Worm (Caenorhabditis elegans) whole organism, L3 larva: ENCODE data around the gene F22F4.5.
A peak's percentile ranks its signal among the peaks of the same experiment; 100 is the strongest.

Experiments used
- R02D3.7 ChIP-seq: fragments of 150-350 bp; optimal IDR thresholded peaks from 2 replicates; lab custom pipeline; 2014; ENCODE audit warnings: missing biosample characterization, missing genetic modification characterization
- ZK546.5 ChIP-seq: sonication (generic microtip); optimal IDR thresholded peaks from 2 replicates; lab custom pipeline; 2017; ENCODE audit warnings: missing biosample characterization, missing genetic modification characterization
- ama-1 ChIP-seq: fragments of 150-350 bp; optimal IDR thresholded peaks from 2 replicates; lab custom pipeline; 2018
- ceh-82 ChIP-seq: fragments of 150-350 bp; optimal IDR thresholded peaks from 2 replicates; lab custom pipeline; 2014; ENCODE audit warnings: missing biosample characterization, missing genetic modification characterization
- ceh-9 ChIP-seq: sonication (generic microtip); optimal IDR thresholded peaks from 2 replicates; lab custom pipeline; 2018; ENCODE audit warnings: missing biosample characterization, missing genetic modification characterization
- daf-12 ChIP-seq: fragments of 150-350 bp; optimal IDR thresholded peaks from 2 replicates; lab custom pipeline; 2014; ENCODE audit warnings: missing biosample characterization, missing genetic modification reagents, missing genetic modification characterization
- egl-27 ChIP-seq: sonication (generic microtip); optimal IDR thresholded peaks from 4 replicates; lab custom pipeline; 2017; ENCODE audit warnings: missing biosample characterization, missing genetic modification reagents, missing genetic modification characterization
- egl-5 ChIP-seq: fragments of 150-350 bp; optimal IDR thresholded peaks from 2 replicates; lab custom pipeline; 2017; ENCODE audit warnings: missing biosample characterization, missing genetic modification reagents, missing genetic modification characterization, inconsistent platforms
- elt-1 ChIP-seq: fragments of 150-350 bp; optimal IDR thresholded peaks from 2 replicates; lab custom pipeline; 2014; ENCODE audit warnings: missing biosample characterization, missing genetic modification characterization
- elt-2 ChIP-seq: sonication (generic microtip); optimal IDR thresholded peaks from 2 replicates; lab custom pipeline; 2016; ENCODE audit warnings: missing genetic modification reagents, mild to moderate bottlenecking, missing genetic modification characterization, missing compliant biosample characterization
- elt-3 ChIP-seq, 3 experiments: fragments of 150-350 bp in 1 of 3; sonication (generic microtip) in 2 of 3; optimal IDR thresholded peaks; 2 replicates in 2 of 3; 4 replicates in 1 of 3; lab custom pipeline; 2014 to 2017; ENCODE audit warnings: missing biosample characterization in 3 of 3, missing genetic modification characterization in 3 of 3
- fkh-10 ChIP-seq: sonication (generic microtip); optimal IDR thresholded peaks from 2 replicates; lab custom pipeline; 2017; ENCODE audit warnings: missing biosample characterization, missing genetic modification reagents, missing genetic modification characterization
- fos-1 ChIP-seq: fragments of 150-350 bp; optimal IDR thresholded peaks from 2 replicates; lab custom pipeline; 2014; ENCODE audit warnings: missing biosample characterization, missing genetic modification characterization
- hmg-11 ChIP-seq: sonication (generic microtip); optimal IDR thresholded peaks from 2 replicates; lab custom pipeline; 2016; ENCODE audit warnings: missing genetic modification characterization, missing compliant biosample characterization
- jun-1 ChIP-seq: fragments of 150-350 bp; optimal IDR thresholded peaks from 2 replicates; lab custom pipeline; 2014; ENCODE audit warnings: missing biosample characterization, missing genetic modification reagents, missing genetic modification characterization
- lin-15B ChIP-seq: fragments of 150-350 bp; optimal IDR thresholded peaks from 2 replicates; lab custom pipeline; 2014; ENCODE audit warnings: missing biosample characterization, missing genetic modification characterization
- lin-39 ChIP-seq: fragments of 150-350 bp; optimal IDR thresholded peaks from 2 replicates; lab custom pipeline; 2018; ENCODE audit warnings: missing biosample characterization, missing genetic modification reagents, missing genetic modification characterization
- mdl-1 ChIP-seq: fragments of 150-350 bp; optimal IDR thresholded peaks from 2 replicates; lab custom pipeline; 2014; ENCODE audit warnings: missing biosample characterization, missing genetic modification characterization
- nfya-1 ChIP-seq: sonication (generic microtip); optimal IDR thresholded peaks from 2 replicates; lab custom pipeline; 2017; ENCODE audit warnings: missing genetic modification characterization, mild to moderate bottlenecking, missing compliant biosample characterization, antibody characterized with exemption, moderate library complexity; ENCODE audit not compliant: insufficient read depth
- nhr-23 ChIP-seq: fragments of 150-350 bp; optimal IDR thresholded peaks from 2 replicates; lab custom pipeline; 2014; ENCODE audit warnings: missing biosample characterization, missing genetic modification reagents, missing genetic modification characterization
- nhr-237 ChIP-seq: fragments of 150-350 bp; optimal IDR thresholded peaks from 2 replicates; lab custom pipeline; 2014; ENCODE audit warnings: missing biosample characterization, missing genetic modification characterization
- nhr-43 ChIP-seq: sonication (generic microtip); optimal IDR thresholded peaks from 2 replicates; lab custom pipeline; 2016; ENCODE audit warnings: mild to moderate bottlenecking, missing genetic modification characterization, missing compliant biosample characterization; ENCODE audit not compliant: poor library complexity, severe bottlenecking
- nhr-67 ChIP-seq: fragments of 150-350 bp; optimal IDR thresholded peaks from 2 replicates; lab custom pipeline; 2014; ENCODE audit warnings: missing biosample characterization, missing genetic modification characterization
- nhr-76 ChIP-seq: fragments of 150-350 bp; sonication (generic microtip); optimal IDR thresholded peaks from 5 replicates; lab custom pipeline; 2014; ENCODE audit warnings: missing biosample characterization, missing genetic modification characterization
- sea-2 ChIP-seq: fragments of 150-350 bp; sonication (generic microtip); optimal IDR thresholded peaks from 4 replicates; lab custom pipeline; 2014; ENCODE audit warnings: missing biosample characterization, missing genetic modification reagents, missing genetic modification characterization
- skn-1 ChIP-seq: fragments of 150-350 bp; optimal IDR thresholded peaks from 2 replicates; lab custom pipeline; 2014; ENCODE audit warnings: missing biosample characterization, missing genetic modification characterization
- tbx-2 ChIP-seq: sonication (generic microtip); optimal IDR thresholded peaks from 2 replicates; lab custom pipeline; 2016; ENCODE audit warnings: mild to moderate bottlenecking, missing genetic modification characterization, missing compliant biosample characterization
- unc-39 ChIP-seq: sonication (generic microtip); optimal IDR thresholded peaks from 4 replicates; lab custom pipeline; 2017; ENCODE audit warnings: missing biosample characterization, missing genetic modification characterization
- unc-62 ChIP-seq: fragments of 150-350 bp; sonication (generic microtip); optimal IDR thresholded peaks from 4 replicates; lab custom pipeline; 2014; ENCODE audit warnings: missing biosample characterization, missing genetic modification reagents, missing genetic modification characterization
- zag-1 ChIP-seq: fragments of 150-350 bp; optimal IDR thresholded peaks from 2 replicates; lab custom pipeline; 2014; ENCODE audit warnings: missing biosample characterization, missing genetic modification characterization
- ztf-11 ChIP-seq: fragments of 150-350 bp; optimal IDR thresholded peaks from 2 replicates; lab custom pipeline; 2014; ENCODE audit warnings: missing biosample characterization, missing genetic modification characterization
- ztf-4 ChIP-seq: fragments of 150-350 bp; optimal IDR thresholded peaks from 2 replicates; lab custom pipeline; 2014; ENCODE audit warnings: missing biosample characterization, missing genetic modification characterization

Gene F22F4.5

ce11 chrX:5983267-5983666 lies 9.4 kb downstream of the F22F4.5 start:
- TF ChIP-seq fkh-10 (GFP tag; lab: Kevin White, UChicago) (peak; percentile 83), nfya-1 (tag; lab: Kevin White, UChicago) (peak; percentile 12), jun-1 (tag; lab: Kevin White, UChicago) (no peak)
- TF ChIP-seq, all 47 proteins: peak for 2

ce11 chrX:5982799-5983198 lies 9.9 kb downstream of the F22F4.5 start:
- TF ChIP-seq egl-27 (tag; lab: Kevin White, UChicago) (no peak), nhr-237 (tag; lab: Kevin White, UChicago) (no peak), unc-62 (peak; percentile 41), elt-2 (tag; lab: Kevin White, UChicago) (no peak), ztf-11 (tag; lab: Kevin White, UChicago) (no peak), tbx-2 (tag; lab: Kevin White, UChicago) (no peak), ztf-4 (tag; lab: Kevin White, UChicago) (no peak), mdl-1 (tag; lab: Kevin White, UChicago) (no peak), elt-3 (tag; optimal IDR thresholded peaks at IDR 0.05; lab: Kevin White, UChicago) (no peak), skn-1 (tag; lab: Kevin White, UChicago) (no peak), lin-39 (peak; percentile 68), nfya-1 (tag; lab: Kevin White, UChicago) (peak; percentile 47)

- no peak for TF ChIP-seq R02D3.7
- no peak for TF ChIP-seq elt-3 (tag; optimal IDR thresholded peaks at IDR 0.05; lab: Kevin White, UChicago)
- TF ChIP-seq ceh-9 = no peak
- TF ChIP-seq nfya-1 (tag; lab: Kevin White, UChicago) = peak; percentile 29
- peak; percentile 6 for TF ChIP-seq hmg-11
- peak; percentile 23 for TF ChIP-seq lin-39
- TF ChIP-seq sea-2 (GFP tag; lab: Kevin White, UChicago) = no peak
- TF ChIP-seq fkh-10 (GFP tag; lab: Kevin White, UChicago) = peak; percentile 46
- no peak for TF ChIP-seq daf-12 (tag; lab: Kevin White, UChicago)
Measured at ce11 chrX:5981698-5982097, 11.0 kb downstream of the F22F4.5 start.

ce11 chrX:5977754-5978153 lies 14.9 kb downstream of the F22F4.5 start, which contains the start of gene kin-2:
Gene kin-2 (minus strand): TSS chrX:5977854.
- TF ChIP-seq nhr-23 (tag; lab: Kevin White, UChicago) (no peak), nhr-43 (no peak), daf-12 (tag; lab: Kevin White, UChicago) (no peak), zag-1 (tag; lab: Kevin White, UChicago) (no peak), elt-1 (tag; lab: Kevin White, UChicago) (no peak), ama-1 (no peak), elt-2 (tag; lab: Kevin White, UChicago) (no peak), unc-39 (tag; lab: Kevin White, UChicago) (no peak), unc-62 (no peak)
- TF ChIP-seq, all 47 proteins: peak for 0

ce11 chrX:5976206-5976960 lies 16.3 kb downstream of the F22F4.5 start:
- TF ChIP-seq fkh-10 (GFP tag; lab: Kevin White, UChicago) = peak; percentile 86
- no peak for TF ChIP-seq nhr-67 (tag; lab: Kevin White, UChicago)
- TF ChIP-seq lin-15B (tag; lab: Kevin White, UChicago) = no peak
- TF ChIP-seq ZK546.5 (tag; lab: Kevin White, UChicago) = no peak
- TF ChIP-seq lin-39 = peak; percentile 61
- peak; percentile 95 for TF ChIP-seq nfya-1 (tag; lab: Kevin White, UChicago)
- peak; percentile 51 for TF ChIP-seq hmg-11
- TF ChIP-seq egl-5 (tag; lab: Kevin White, UChicago) = peak; percentile 65
- no peak for TF ChIP-seq mdl-1 (tag; lab: Kevin White, UChicago)

ce11 chrX:5975726-5976125 lies 16.9 kb downstream of the F22F4.5 start:
- TF ChIP-seq elt-2 (tag; lab: Kevin White, UChicago) (peak; percentile 39), lin-15B (tag; lab: Kevin White, UChicago) (no peak), daf-12 (tag; lab: Kevin White, UChicago) (no peak), lin-39 (no peak), nhr-76 (tag; lab: Kevin White, UChicago) (no peak), fos-1 (no peak), ceh-82 (no peak), nhr-237 (tag; lab: Kevin White, UChicago) (no peak)
- TF ChIP-seq, all 47 proteins: peak for 1
